Worm (Caenorhabditis elegans) whole organism, dauer: ENCODE results near the gene C04F6.9.

Source experiments
- unc-62 ChIP-seq: sonication (generic microtip); optimal IDR thresholded peaks from 2 replicates; lab custom pipeline; 2017; ENCODE audit warnings: missing biosample characterization, missing genetic modification reagents, missing genetic modification characterization

C04F6.9 gene

DNA sequence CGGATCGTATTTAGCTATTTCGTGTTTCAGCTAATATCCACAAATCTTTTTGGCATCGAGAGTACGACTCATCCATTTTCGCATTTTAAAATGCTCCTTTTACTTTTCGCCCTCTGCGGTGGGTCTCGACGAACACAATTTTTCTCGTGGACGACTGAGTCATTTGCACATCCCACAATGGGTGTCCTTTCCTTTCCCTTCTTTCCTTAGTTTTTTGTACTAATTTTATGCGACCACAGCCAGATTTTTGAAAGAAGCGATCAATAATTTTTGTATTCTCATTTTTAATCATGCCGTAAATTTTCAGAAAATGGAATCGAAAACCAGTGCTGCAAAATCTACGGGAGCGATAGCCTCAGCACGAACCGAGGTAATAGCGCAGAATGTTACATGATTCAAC, at the start of gene C04F6.9:
TSS of gene C04F6.9 (plus strand) at position 301 of the 400 bp plus-strand sequence.
- TF ChIP-seq unc-62 (GFP tag; lab: Kevin White, UChicago) = no peak

DNA sequence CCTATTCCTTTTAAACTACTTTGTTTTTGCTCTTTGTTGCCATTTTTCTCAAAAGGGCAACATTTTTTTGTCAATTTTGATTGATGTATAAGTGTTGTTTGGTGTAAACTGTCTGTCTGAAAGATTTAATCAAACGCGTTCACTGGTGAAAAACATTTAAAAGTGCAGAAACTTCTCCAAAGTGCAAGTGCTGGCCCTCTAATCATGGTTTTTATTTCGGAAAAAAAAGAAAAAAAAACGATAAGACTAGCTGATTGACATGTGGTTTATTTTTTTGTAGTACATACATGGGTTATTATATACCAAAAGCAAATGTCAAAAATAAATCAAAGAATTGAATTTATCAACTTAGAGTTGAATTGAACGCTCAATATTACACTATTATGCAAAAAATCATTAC, 39.4 kb upstream of the C04F6.9 start, which contains the start of gene dhs-26:
TSS of gene dhs-26 (minus strand) at position 116 of the 400 bp plus-strand sequence.
- no peak for TF ChIP-seq unc-62 (GFP tag; lab: Kevin White, UChicago)

DNA sequence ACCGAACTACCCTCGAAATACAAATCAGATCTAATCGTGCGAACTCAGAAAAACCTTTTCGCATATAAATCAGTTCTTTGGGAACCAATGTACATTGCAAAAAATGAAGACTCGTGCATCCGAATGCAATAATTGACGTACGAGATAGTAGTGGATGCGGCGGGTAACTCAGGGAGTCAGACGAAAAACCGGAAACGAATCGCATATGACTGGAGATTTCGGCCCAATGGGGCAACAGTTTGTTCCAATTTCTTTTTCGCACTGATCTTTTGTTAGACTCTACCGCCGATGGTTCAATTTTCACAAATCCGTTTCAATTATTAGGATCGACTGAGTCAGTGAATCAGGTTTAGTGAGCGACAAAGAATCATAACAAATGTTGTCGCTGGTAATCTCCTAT, 35.0 kb upstream of the C04F6.9 start:
- TF ChIP-seq unc-62 (GFP tag; lab: Kevin White, UChicago) = no peak

DNA sequence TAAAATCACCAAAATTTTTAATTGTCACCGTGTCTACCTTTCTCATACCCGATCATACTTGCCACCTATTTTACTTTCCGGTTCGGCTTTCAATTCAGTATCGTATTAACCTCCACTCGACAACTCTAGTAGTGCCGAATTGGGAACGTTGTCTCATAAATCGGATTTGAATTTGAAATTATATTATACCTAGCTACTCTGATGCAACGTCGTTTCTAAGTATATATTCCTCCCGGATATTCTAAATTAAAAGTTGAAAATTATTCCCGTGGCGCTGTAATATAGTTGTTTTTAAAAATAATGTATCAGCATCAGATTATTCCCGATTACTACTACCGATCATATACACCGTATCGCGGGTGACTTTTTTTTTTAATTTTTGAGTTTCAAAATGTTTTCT, 33.1 kb upstream of the C04F6.9 start, which contains the start of gene ZK563.2:
TSS of gene ZK563.2 (plus strand) at position 301 of the 400 bp plus-strand sequence.
- TF ChIP-seq unc-62 (GFP tag; lab: Kevin White, UChicago) = no peak

DNA sequence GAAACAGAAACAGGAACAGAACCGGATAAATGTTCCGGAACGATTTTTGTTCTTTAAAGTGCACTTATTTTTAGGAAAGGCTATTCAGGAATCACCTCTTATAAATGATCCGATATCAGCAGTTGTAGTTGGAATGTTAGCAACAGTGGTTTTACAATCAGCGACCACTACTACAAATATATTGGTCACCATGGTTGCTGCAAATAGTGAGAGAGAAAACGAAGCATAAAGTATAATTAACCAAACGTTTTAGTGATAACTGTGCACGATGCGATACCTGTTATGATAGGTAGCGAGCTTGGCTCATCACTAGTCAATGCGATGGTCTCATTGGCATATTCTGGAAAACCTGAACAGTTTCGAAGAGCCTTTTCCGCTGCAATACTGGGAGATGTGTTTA, 32.4 kb upstream of the C04F6.9 start:
- no peak for TF ChIP-seq unc-62 (GFP tag; lab: Kevin White, UChicago)

DNA sequence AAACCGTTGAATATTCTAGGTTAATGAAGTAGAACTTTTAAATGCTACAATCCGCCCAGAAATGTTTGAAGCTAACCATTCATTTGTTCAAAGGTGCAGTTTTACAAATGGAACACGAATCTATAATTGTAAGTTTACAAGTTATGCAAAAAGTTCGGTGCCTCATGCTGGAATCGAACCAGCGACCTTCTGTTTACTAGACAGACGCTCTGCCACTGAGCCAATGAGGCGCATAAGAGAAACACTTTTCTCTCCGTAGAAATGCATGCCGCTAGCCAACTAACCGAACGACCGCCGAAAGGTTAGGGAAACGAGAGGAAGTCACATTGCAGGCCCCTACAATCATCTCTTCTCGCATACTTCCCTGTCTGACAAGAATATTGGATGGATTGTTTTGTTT, 30.5 kb upstream of the C04F6.9 start:
- TF ChIP-seq unc-62 (GFP tag; lab: Kevin White, UChicago) = no peak

DNA sequence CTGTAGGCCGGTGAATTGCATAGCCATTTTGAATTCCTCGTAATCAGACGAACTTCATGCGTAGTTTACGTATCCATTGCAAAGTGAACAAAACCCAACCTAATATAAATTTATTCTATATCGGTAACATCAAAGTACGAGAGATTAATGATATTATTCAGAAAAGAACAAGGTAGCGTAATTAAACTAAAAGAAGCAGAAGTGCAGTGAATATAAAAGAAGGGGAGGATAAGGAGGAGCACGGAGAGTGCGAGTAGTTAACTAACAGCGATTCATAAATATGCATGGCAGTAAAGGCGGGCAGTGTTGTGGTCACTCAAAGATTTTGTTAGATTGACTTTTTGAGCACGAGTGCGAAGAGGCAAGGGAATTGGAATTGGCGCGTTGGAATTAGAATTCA, 27.2 kb upstream of the C04F6.9 start, which contains the start of gene clc-3:
TSS of gene clc-3 (minus strand) at position 101 of the 400 bp plus-strand sequence.
- no peak for TF ChIP-seq unc-62 (GFP tag; lab: Kevin White, UChicago)

DNA sequence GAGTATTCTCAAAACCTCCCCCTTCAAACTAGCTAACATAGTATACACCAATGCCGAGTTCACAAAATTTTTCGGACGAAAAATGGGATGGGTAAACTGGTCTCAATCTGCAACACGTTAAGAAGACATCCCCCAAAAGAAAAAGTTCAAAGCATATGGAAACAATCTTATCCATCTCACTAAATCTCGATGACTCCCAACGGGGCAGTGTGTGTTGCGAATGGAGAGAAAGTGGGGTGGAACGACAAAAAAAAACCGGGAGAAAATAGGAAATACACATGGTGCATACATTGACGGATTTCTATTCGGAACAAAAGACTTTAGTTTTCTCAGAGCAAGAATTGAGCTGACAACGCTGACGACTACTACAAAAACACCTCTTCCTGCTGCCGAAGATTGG, 26.5 kb upstream of the C04F6.9 start:
- TF ChIP-seq unc-62 (GFP tag; lab: Kevin White, UChicago) = no peak

DNA sequence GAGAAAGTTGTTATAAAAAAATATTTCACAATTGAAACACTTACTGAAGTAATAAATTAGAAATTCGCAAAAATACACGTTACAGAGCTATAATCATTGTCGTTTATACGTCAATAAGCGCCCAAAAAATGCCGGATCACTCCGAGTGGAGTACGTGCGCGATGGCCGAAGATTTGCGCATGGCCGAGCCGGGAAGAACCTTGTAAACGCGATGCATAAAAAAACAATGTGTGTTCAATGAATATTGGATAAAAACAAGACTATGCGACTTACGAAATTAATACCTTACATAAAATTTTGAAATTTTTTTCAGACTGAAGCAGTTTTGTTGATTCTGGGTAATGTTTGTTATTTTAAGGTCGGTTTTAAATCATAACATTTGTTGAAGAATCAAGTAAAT, 22.7 kb upstream of the C04F6.9 start, which contains the start of gene sorf-1:
TSS of gene sorf-1 (minus strand) at position 135 of the 400 bp plus-strand sequence.
- TF ChIP-seq unc-62 (GFP tag; lab: Kevin White, UChicago) = no peak

DNA sequence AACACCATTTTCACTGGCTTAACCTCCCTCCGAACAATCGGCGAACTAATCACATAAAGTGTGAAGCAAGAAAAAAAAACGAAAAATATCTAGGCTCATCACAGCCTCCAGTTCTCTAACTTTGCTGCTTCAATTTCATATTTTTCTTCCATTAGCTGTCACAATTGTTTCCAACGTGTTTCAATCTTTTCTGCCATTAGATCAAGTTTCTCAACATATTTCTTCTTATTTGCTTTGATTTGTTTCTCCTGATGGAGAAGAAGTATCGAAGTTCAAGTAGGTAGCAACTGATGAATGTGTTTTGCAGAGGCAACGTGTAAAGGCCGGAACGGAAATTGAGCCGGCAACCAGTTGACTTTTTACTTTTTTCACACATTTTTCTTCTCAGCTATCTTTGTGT, 21.6 kb upstream of the C04F6.9 start, which contains the start of gene ZK563.7:
TSS of gene ZK563.7 (plus strand) at position 301 of the 400 bp plus-strand sequence.
- TF ChIP-seq unc-62 (GFP tag; lab: Kevin White, UChicago) = no peak

DNA sequence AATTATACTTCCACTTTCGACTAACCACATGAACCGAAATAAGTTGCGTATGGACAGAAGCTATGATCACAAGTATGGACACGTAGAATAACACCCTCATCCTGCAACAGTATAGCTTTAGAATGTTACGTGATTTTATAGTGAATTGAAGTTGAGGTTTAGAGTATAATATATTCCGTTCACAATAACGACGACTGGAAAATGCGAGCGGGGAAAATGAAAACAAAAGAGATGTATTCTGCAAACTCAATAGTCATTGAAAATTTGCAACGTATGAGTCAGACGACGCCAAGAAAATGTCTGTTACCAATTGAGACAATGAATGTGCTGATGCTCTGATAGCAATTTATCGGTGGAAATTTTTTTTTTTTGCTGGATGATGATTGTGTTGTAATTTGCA, 16.4 kb upstream of the C04F6.9 start, which contains the start of gene acp-1:
TSS of gene acp-1 (minus strand) at position 101 of the 400 bp plus-strand sequence.
- no peak for TF ChIP-seq unc-62 (GFP tag; lab: Kevin White, UChicago)

DNA sequence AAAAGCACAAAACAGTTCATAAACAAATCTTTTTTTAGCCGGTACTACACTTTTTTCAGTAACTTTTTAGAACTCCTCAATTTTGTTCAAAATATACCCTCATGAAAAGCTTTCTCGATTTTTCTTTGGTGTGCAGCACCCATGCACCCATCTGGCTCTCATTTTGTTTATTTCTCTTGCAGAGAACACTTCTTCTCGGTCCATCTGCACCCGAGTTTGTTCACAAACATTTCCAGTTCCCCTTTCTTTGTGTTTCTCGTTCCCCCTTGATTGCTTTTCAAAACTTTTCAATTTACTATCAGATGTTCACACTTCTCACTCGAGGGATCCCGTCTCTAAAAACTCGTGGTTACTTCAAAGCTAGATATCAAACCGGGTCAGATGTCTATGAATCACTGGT, 8.2 kb upstream of the C04F6.9 start, which contains the start of gene slcf-2:
TSS of gene slcf-2 (plus strand) at position 301 of the 400 bp plus-strand sequence.
- no peak for TF ChIP-seq unc-62 (GFP tag; lab: Kevin White, UChicago)

DNA sequence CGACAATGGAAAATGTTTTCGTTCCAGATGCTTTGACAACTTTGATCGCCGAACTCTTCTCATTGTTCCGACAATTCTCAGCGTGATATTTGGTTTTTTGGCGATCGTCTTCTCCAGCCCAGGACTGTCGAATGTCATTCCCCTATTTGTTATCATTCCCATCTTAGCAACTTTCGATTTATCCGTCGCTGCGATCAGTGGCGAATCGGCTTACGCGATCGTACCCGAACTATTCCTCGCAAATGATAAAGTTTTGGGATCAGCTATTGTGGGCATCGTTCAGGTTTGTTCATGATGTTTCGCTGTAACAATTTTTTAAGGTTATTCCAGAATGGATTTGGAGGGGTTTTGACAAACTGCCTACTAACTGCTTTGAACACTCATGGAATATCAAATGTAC, 5.1 kb upstream of the C04F6.9 start:
- no peak for TF ChIP-seq unc-62 (GFP tag; lab: Kevin White, UChicago)

DNA sequence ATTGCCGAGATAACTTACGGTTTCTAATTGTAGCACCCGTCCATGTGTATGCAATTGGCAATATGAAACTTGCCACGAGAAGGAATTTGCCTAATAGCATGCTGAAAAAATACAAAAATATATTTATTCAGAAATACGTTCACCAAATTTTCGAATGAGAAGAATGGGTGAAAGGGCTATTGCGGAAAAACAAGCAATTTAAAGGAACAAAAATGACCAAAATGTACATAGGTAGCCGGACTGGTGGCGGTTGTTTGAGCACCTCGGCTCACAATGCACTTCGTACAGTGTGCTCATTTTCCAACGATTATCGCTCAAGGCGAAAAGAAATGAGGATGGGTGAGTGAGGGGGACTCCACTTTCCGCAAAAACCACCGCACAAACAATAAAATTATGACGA, 1.9 kb upstream of the C04F6.9 start, which contains the start of gene cht-1:
TSS of gene cht-1 (minus strand) at position 101 of the 400 bp plus-strand sequence.
- TF ChIP-seq unc-62 (GFP tag; lab: Kevin White, UChicago) = no peak

DNA sequence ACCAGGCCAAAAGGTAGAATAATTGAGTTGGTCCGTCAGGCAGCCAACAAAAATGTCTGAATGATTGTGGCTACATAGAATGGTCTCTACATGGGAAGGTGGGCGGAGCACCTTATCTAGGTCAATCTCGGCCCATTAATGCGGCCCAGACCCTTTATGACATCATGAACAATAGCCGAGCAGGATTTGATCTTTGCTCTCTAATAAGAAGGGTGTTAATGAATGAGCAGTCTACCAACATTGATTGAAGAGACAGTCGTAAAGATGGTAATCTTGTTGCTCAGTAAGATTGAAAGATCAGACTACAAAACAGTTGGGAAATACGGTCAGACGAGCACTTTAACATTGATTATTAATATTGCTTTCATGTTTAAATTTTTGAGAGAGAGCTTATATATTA, 1.4 kb upstream of the C04F6.9 start:
- no peak for TF ChIP-seq unc-62 (GFP tag; lab: Kevin White, UChicago)

DNA sequence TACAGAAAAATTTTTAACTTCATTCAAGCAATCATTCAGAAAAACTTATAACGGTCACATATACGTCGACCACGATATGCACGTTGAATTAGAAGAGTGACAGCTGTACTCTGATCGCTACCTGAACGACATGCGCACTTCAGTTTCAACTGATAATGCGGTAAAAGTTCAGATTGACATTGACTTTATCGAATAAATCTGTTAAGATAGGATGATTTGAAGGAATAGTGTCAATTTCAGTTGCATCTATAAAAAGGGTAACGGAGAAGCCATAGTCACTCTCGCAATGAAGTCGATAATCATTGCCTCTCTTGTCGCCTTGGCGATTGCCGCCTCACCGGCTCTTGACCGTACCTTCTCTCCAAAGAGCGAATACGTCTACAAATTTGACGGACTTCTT, 1.4 kb downstream of the C04F6.9 start, which contains the start of gene vit-5:
TSS of gene vit-5 (plus strand) at position 277 of the 400 bp plus-strand sequence.
- TF ChIP-seq unc-62 (GFP tag; lab: Kevin White, UChicago) = no peak

DNA sequence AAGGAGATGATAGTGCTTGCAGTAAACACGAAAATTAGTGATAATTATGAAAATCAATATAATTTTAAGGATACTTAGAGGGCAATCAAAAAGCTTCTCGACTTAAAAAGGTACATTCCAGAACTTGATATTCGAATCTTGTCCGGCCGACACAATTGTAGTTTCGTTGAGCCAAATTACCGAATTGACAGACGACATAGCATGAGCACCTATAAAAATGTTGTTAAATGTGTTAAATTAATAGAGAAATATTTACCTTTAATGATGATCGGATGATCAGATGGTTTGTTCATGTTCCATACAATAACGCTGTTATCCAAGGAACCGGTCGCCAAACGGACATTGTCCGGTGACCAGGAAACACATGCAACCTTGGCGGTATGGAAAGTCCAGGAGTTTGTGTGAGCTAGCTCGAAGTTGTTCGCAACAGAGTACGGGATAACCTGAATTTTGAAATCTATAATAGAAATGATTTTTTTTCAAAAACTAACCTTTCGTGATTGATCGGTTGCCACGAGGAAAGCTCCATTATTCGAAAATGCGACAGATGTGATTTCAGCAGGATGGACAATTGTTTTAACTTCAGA, 7.0 kb downstream of the C04F6.9 start:
- no peak for TF ChIP-seq unc-62 (GFP tag; lab: Kevin White, UChicago)
